Fruit fly (Drosophila melanogaster): ENCODE results near the gene IFT57.

Gene IFT57

DNA sequence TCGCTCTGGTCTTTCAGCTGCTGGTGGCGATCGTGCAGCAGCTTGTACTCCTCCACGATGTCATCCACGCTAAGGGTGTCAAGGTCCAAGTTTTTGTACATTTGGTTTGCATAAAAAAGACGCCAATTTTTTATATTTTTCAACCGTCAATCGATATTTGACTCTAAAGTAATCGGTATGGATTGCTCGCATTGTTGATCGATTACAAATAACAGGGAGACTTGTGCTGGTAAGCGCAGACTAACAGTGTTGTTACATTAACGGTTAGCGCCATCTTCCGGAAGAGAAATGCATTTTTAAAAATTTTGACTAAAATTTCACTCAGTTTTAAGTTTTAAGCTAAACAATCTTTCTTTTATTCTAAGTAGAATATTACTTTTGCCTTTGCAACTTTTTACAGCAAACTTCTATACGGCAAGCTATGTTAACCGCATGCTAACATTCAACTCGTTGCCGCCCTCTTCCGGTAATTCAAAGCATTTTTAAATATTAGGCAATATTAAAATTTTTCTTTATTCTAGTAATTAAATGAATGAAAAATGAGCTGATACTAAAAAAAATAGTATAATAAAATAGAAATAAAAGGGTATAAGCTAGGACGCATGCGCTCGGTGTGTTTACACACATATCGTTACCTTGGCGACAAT is at the start of gene IFT57, which contains the start of gene Spindly:
Gene IFT57, plus strand, starts transcription at position 604 of the 647 bp plus-strand sequence.
Gene Spindly, minus strand, starts transcription at position 132 of the 647 bp plus-strand sequence.
- TF ChIP-seq noc (tag; optimal IDR thresholded peaks at IDR 0.05), result no peak

DNA sequence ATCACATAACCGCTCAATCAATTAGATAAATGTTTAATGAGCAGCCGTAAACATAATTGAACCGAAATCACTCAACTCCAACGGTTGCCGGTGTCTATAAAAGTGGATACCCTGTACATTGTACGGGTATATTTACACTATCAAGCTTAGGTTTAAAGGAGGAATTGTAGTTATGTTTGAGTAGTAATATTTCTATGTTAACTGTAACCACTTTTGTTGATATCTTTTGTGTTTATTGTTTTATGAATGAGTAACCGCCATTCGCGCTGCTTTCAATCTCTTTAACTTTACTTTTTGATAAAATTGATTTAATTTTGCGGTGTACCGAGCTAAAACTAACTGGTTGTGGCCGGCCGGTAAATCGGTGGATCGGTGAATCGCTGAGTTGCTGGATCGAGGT is 48.6 kb upstream of the IFT57 start:
- no peak for TF ChIP-seq noc (tag; optimal IDR thresholded peaks at IDR 0.05)

DNA sequence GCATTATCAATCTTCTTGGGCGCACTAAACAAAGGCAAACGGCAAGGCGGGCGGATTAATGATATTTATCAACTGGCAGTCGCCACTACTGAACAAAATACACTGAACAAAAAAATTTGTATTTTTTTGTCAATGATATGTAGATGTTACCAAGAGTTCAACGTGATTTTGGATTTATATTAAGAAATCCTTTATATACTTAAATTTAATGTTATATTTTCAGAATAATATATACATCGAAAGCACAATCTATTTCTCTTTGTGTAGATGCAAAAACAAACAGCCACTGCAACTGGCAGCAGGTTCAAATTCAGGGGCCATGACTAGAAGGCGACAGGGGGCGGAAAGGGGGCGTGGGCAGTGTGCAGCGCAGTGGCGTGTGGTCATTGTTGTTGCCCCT is 47.9 kb upstream of the IFT57 start:
- TF ChIP-seq noc (tag; optimal IDR thresholded peaks at IDR 0.05), result no peak

dm6 chr2L:3483672-3484071 is 46.9 kb upstream of the IFT57 start:
- no peak for TF ChIP-seq noc (tag; optimal IDR thresholded peaks at IDR 0.05)

DNA sequence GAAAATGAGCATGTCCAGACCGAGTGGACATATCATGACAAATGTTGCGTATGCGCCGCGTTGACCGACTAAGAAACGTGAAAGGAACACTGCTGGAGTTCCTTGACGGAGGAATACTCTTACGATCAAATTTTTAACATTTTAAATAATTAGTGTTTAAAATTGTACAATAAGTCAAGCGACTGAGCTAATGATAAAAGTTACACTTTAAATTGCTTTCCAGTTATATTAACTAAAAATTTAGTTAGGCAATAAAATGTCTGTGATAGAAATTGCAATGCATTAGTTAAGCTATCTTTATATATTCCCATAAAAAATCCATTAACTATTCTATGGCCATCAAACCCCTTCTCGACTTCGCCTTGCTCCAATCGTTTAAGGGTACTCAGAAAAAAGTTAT is 45.8 kb upstream of the IFT57 start:
- no peak for TF ChIP-seq noc (tag; optimal IDR thresholded peaks at IDR 0.05)

DNA sequence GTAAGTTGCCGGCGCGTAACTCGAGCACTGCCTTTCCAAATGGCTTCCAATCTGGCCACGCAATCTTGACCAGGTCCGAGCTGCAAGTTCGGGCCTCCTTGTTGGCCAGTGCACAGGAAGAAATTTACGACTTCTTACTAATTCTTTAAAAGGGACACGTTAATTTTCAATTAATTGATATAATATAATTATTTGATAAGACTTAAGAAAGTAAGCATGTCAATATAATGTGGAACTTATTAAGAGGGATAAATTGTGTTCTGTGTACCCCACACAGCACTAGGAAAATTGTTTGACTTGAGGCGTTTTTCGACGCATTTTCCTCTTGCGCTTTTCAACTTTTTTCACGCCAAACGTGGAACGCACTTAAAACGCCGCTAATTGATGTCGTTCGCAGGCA is 45.1 kb upstream of the IFT57 start:
- TF ChIP-seq noc (tag; optimal IDR thresholded peaks at IDR 0.05), result no peak

DNA sequence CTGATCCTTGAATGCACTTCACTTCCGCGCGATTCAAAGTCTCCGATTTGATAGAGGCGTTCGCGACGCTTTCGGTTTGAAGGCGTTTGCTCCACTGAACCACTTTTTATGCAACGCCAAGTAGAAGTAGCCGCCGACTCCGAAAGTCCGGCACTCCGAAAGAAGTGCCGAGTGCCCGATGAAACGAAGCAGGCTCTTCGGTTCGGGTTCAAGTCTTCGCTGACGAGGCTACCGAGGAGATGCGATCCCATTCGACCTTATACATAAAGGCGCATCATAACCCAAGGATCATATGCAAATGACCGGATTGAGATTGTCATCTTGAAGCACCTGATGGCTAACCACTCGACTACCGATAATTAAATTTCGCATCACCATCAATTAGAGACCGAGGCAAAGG is 39.6 kb upstream of the IFT57 start, which contains the start of gene CG15414:
Gene CG15414, minus strand, starts transcription at position 101 of the 400 bp plus-strand sequence.
- no peak for TF ChIP-seq noc (tag; optimal IDR thresholded peaks at IDR 0.05)

- no peak for TF ChIP-seq noc (tag; optimal IDR thresholded peaks at IDR 0.05)
These were observed 37.1 kb upstream of the IFT57 start for dm6 chr2L:3493475-3493874.

dm6 chr2L:3495465-3495864 is 35.1 kb upstream of the IFT57 start:
- TF ChIP-seq noc (tag; optimal IDR thresholded peaks at IDR 0.05), result no peak

- TF ChIP-seq noc (tag; optimal IDR thresholded peaks at IDR 0.05), result no peak
These were observed 25.7 kb upstream of the IFT57 start for dm6 chr2L:3504851-3505250.

dm6 chr2L:3506322-3506721 is 24.3 kb upstream of the IFT57 start:
- TF ChIP-seq noc (tag; optimal IDR thresholded peaks at IDR 0.05), result no peak

DNA sequence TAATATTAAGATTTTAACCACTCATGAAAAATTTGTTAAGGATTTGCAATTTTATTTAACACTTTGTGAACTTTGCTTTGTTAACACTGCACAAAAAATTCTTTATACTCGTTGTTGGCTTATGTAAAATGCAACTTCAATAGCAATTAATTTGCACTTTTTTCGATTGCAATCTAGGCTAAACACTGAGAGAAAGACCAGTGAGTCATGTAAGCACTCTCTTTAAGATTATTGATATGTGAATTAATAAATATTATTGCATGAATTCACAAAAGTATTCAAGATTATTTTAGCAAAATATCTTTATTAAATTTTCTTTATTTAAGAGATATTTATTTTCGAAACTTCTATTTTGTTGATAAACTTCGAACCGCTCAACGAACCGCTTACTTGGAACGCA is 23.8 kb upstream of the IFT57 start:
- no peak for TF ChIP-seq noc (tag; optimal IDR thresholded peaks at IDR 0.05)

DNA sequence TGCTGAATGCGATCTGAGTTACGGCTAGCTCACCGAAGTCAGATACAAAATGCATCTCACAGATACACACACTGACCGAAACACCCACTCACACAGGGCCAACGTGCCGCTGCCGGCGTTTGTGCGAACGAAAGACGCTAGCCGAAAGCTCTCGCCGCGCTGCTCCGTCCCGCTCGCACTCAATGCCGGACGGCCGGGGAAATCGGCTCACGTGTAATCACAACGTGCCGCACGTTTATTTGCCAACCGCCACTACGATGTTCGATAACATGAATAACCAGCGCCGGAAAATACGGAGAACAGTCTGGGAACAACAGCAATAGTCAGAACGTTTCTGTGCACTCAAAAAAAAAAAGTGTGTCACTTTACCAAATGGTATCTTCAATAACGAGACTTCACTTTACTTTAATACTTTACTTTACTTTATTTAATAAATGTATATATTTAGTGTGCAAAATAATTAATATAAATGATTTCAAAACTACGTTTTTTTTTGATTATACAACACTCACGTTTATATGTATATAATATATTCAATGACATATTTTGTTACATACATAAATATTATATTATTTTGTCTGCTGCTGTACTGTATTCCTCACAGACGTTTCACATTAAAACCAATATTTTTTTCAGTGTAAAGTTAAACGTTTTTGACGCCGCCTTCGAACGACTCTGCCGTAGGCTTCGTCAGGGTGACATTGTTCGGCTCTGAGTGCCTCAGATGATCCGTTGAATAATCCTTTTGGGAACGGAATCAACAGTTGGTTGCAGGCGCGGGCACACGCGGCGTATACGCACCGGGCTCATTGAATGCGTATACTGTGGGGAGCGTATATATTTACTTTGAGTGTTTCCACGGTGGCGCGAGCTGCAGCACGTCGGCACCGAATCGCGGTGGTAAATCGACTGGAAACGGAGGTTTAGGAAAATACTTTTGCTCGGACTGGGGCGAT is 23.1 kb upstream of the IFT57 start, which contains the start of gene tim:
Gene tim, minus strand, starts transcription at position 911 of the 956 bp plus-strand sequence.
- TF ChIP-seq noc (tag; optimal IDR thresholded peaks at IDR 0.05), result no peak

- no peak for TF ChIP-seq noc (tag; optimal IDR thresholded peaks at IDR 0.05)
These were observed 20.6 kb upstream of the IFT57 start, which contains the start of gene CG31954 for dm6 chr2L:3510002-3510401. TSS of gene CG31954 (minus strand) at chr2L:3510102.

DNA sequence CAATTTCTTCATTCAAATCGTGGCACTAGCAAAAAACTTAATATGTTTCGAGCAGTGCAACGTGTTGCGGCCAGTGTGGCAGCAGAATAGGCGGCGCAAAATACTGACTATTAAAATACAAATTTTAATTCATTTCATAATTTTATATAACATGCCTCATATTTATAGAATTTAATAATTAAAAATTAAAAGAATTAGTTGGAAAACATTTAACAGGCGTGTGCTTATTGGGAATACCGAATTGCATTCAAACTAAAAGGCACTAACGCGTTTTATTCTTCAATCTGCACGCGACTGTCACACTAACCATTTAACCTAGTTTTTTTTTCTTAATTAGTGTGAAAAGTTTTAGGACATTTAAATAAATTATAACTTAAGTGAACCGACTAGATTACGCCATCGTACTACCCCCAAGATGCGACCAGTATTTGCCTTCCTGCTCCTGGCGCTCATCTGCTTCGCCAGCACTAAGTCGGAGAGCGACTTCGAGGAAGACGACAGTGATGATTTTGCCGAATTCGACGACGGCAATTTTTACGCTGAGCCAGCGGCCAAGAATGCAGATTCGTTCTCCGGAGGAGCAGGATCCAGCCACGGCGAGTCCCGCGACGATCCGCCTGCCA is 15.9 kb upstream of the IFT57 start, which contains the start of the genes LeuRS and CG17593:
Gene LeuRS, minus strand, starts transcription at position 88 of the 623 bp plus-strand sequence.
Gene CG17593, plus strand, starts transcription at position 304 of the 623 bp plus-strand sequence.
- TF ChIP-seq noc (tag; optimal IDR thresholded peaks at IDR 0.05), result no peak

dm6 chr2L:3519551-3519950 is 11.0 kb upstream of the IFT57 start, which contains the start of the genes CG3213 and CG8851:
TSS of gene CG3213 (minus strand) at chr2L:3519651.
TSS of gene CG8851 (plus strand) at chr2L:3519677.
- TF ChIP-seq noc (tag; optimal IDR thresholded peaks at IDR 0.05), result no peak

Data from whole organism, larva.